Worm (Caenorhabditis elegans): ENCODE data around the gene srbc-3.

ce11 chrV:3269407-3269806 lies 38.9 kb upstream of the srbc-3 start, which contains the start of gene T28A11.19:
- TF ChIP-seq W03F9.2 (tag; optimal IDR thresholded peaks at IDR 0.05) (no peak), dao-5 (tag; optimal IDR thresholded peaks at IDR 0.05) (no peak)
